Worm (Caenorhabditis elegans): Measurements from ENCODE around the gene fbxb-47.

- TF ChIP-seq egl-27 (tag; optimal IDR thresholded peaks at IDR 0.05) = no peak
- no peak for TF ChIP-seq pqm-1 (tag; optimal IDR thresholded peaks at IDR 0.05)
- no peak for TF ChIP-seq zag-1 (tag; optimal IDR thresholded peaks at IDR 0.05)
- TF ChIP-seq fos-1 (tag; optimal IDR thresholded peaks at IDR 0.05) = no peak
- no peak for TF ChIP-seq mdl-1 (tag; optimal IDR thresholded peaks at IDR 0.05)
- no peak for TF ChIP-seq ama-1 (optimal IDR thresholded peaks at IDR 0.05)
- TF ChIP-seq lin-14 (GFP tag; optimal IDR thresholded peaks at IDR 0.05) = no peak
- no peak for TF ChIP-seq unc-130 (tag; optimal IDR thresholded peaks at IDR 0.05)
- TF ChIP-seq nhr-11 (tag; optimal IDR thresholded peaks at IDR 0.05) = no peak
- TF ChIP-seq aly-2 (tag; optimal IDR thresholded peaks at IDR 0.05) = no peak
Measured at ce11 chrII:1668913-1669312, 34.4 kb downstream of the fbxb-47 start, which contains the start of gene srw-97.

Data from whole organism, L1 larva.